Fruit fly (Drosophila melanogaster) Kc167 (cell line): ENCODE results near the gene CG31274.

Experiments
- Myc ChIP-seq: fragments of >200 bp; optimal IDR thresholded peaks from 2 replicates; lab custom pipeline; 2017; ENCODE audit warnings: missing external identifiers
- Sin3A ChIP-seq: fragments of >200 bp; optimal IDR thresholded peaks from 2 replicates; lab custom pipeline; 2018; ENCODE audit warnings: missing external identifiers
- psq ChIP-seq: fragments of >200 bp; optimal IDR thresholded peaks from 2 replicates; lab custom pipeline; 2017; ENCODE audit warnings: missing external identifiers
- ttk ChIP-seq: sonication (Bioruptor generic); optimal IDR thresholded peaks from 2 replicates; lab custom pipeline; 2017; ENCODE audit warnings: missing external identifiers

DNA sequence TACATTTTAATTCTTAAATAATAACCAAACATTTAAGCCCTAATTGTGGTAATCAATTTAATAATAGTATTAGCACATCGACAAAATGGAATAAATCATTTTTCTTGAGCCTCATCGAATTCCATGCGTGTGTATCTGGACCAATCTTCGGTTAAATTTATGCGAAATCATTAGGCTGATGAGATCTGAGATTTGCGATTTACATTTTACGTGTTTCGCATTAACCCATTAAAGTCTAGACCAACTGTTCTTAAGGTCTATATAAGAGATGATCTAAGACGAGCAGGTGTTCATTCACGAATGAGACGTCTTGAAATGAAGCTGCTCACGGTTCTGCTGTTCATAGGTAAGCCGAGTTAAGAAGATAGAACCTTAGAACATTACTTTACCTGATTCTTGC lies 38.7 kb downstream of the CG31274 start, which contains the start of gene CG31268:
- TF ChIP-seq Sin3A (lab: Kevin White, UChicago) = no peak
- TF ChIP-seq ttk (lab: Kevin White, UChicago) = no peak
- no peak for TF ChIP-seq Myc
- no peak for TF ChIP-seq psq (lab: Kevin White, UChicago)
